Fruit fly (Drosophila melanogaster): ENCODE data around the gene He.

Gene He

DNA sequence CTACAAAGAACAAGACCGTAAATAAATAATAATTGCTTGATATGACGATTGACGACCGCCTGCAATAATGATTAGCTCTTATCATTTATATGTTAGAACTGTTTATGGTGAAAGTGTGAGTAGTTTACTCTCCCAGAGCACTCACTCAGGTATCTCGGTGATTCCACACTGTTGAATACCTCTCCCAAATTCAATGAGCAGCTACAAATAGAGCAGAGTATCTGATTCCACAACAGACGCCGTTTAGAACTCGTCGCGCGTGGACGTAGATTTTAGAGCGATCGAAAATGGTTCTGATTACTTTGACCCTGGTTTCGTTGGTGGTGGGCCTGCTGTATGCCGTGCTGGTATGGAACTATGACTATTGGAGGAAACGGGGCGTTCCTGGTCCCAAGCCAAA, 4.3 kb upstream of the He start, which contains the start of gene Cyp28a5 (continued):
- TF ChIP-seq CG4707 (GFP tag; optimal IDR thresholded peaks at IDR 0.05) (no peak), Ets65A (GFP tag) (no peak), ftz-f1 (GFP tag; optimal IDR thresholded peaks at IDR 0.05) (peak; percentile 43), ems (GFP tag; optimal IDR thresholded peaks at IDR 0.05) (no peak), CG17829 (tag; optimal IDR thresholded peaks at IDR 0.05) (no peak), Stat92E (GFP tag; optimal IDR thresholded peaks at IDR 0.05) (no peak), mirr (GFP tag; optimal IDR thresholded peaks at IDR 0.05) (peak; percentile 12), CG15479 (GFP tag; optimal IDR thresholded peaks at IDR 0.05) (no peak), chinmo (GFP tag; IDR thresholded peaks at IDR 0.05; ENCODE audit: partially characterized antibody) (peak; percentile 80; the same call in 1 of the 4 replicates), CG4617 (GFP tag; optimal IDR thresholded peaks at IDR 0.05; ENCODE audit: borderline replicate concordance) (no peak), Hr51 (GFP tag; optimal IDR thresholded peaks at IDR 0.05) (no peak), CG12769 (tag; optimal IDR thresholded peaks at IDR 0.05) (no peak), unc-4 (GFP tag; IDR thresholded peaks at IDR 0.05; ENCODE audit: partially characterized antibody) (no peak), Sox102F (GFP tag; optimal IDR thresholded peaks at IDR 0.05) (no peak), trem (tag; optimal IDR thresholded peaks at IDR 0.05) (no peak), nom (GFP tag; optimal IDR thresholded peaks at IDR 0.05) (no peak), Hand (GFP tag; optimal IDR thresholded peaks at IDR 0.05) (no peak), Jarid2 (GFP tag; optimal IDR thresholded peaks at IDR 0.05) (peak; percentile 66), CG7963 (GFP tag; IDR thresholded peaks at IDR 0.05; ENCODE audit: partially characterized antibody) (no peak), CG2712 (tag; optimal IDR thresholded peaks at IDR 0.05) (no peak), CG3726 (GFP tag; IDR thresholded peaks at IDR 0.05) (no peak), Lpt (GFP tag; optimal IDR thresholded peaks at IDR 0.05) (no peak)

DNA sequence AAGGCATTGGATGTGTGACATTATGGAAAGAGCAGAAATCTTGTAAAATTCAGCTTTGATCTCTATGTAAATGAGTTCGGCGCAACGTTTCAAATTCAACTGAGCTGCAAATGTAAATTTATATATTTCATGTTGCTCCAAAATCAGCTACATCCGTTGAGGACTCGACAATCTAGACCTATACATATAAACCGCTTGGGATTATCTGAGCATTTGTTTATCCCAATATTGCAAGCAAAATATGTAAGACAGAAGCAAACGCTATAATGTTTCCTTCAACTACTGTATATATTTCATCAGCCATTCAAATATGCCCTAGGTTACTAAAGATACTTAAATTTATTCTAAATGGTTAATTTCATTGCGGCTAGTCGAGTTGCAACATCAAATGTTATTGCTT, 3.9 kb upstream of the He start, which contains the start of gene NimC1:
NimC1 (minus strand) TSS at position 101 of the 400 bp plus-strand sequence.
- no peak for TF ChIP-seq Dfd (GFP tag; optimal IDR thresholded peaks at IDR 0.05)
- TF ChIP-seq pfk (GFP tag; optimal IDR thresholded peaks at IDR 0.05), result no peak
- TF ChIP-seq CG16813 (GFP tag; IDR thresholded peaks at IDR 0.05; ENCODE audit: partially characterized antibody), result no peak
- no peak for TF ChIP-seq CG9609 (GFP tag; optimal IDR thresholded peaks at IDR 0.05)
- TF ChIP-seq sens (GFP tag), result peak; percentile 50

DNA sequence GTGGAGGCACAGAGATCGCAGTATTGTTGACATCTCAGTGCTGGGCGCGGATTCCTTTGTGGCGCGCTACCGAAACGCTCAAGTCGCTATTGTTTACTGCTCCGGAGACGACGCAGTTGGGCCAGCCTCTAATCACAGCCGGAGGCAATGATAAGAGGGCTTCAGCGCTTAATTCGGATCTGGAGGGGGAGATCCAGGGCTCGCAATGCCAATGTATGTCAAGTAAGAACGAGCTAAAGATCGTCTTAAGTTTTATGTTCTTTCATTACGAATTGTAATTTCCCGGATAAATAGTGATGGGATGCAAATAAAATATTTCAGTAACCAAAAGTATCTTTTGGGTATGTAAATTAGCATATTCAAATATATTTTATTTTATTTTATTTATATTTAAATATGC, 2.9 kb downstream of the He start, which contains the start of the genes NimB4 and NimB5:
NimB4 (minus strand) TSS at position 101 of the 400 bp plus-strand sequence.
NimB5 (plus strand) TSS at position 302 of the 400 bp plus-strand sequence.
- TF ChIP-seq CG34376 (GFP tag; optimal IDR thresholded peaks at IDR 0.05) (peak; percentile 37), nerfin-1 (tag; optimal IDR thresholded peaks at IDR 0.05) (no peak), ro (GFP tag; IDR thresholded peaks at IDR 0.05) (no peak), CG16813 (GFP tag; IDR thresholded peaks at IDR 0.05; ENCODE audit: partially characterized antibody) (peak; percentile 31; the same call in 1 of the 3 replicates), D19B (GFP tag; optimal IDR thresholded peaks at IDR 0.05) (peak; percentile 76)

DNA sequence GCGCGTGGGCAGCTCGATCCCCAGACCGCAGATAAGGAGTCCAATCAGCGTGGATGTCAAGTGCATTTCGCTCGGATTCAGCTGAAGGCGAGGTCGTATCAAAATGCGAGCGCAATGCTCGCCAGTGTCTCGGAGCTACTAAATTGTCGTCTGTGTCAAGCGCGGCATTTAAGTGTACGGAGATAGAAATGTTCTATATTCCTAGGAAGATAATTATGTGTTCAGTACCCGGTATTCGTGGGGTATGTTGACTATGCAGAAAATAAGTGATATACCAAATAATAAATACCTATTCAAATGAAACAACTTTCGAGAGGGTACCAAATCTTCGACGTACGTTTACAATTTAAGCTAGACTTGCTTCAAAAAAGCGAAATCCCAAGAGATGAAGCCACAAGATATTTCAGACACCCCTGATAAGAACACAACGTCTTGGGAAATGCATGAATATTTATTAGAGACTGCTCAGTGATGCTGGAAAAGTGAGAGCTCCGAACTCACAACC, 4.8 kb downstream of the He start, which contains the start of gene NimB3:
NimB3 (minus strand) TSS at position 140 of the 505 bp plus-strand sequence.
- TF ChIP-seq Atf3 (GFP tag; optimal IDR thresholded peaks at IDR 0.05) (no peak), CG3163 (GFP tag; optimal IDR thresholded peaks at IDR 0.05) (no peak), nerfin-1 (tag; optimal IDR thresholded peaks at IDR 0.05) (no peak), CG10543 (GFP tag; optimal IDR thresholded peaks at IDR 0.05) (no peak), Hey (tag; optimal IDR thresholded peaks at IDR 0.05) (no peak), lola (GFP tag; optimal IDR thresholded peaks at IDR 0.05) (no peak), Mrtf (GFP tag; IDR thresholded peaks at IDR 0.05) (no peak), D19A (tag; optimal IDR thresholded peaks at IDR 0.05) (peak; percentile 24), CG17802 (tag; optimal IDR thresholded peaks at IDR 0.05) (no peak), Drgx (GFP tag; IDR thresholded peaks at IDR 0.05) (0 out of 2 replicates have a peak, but pooled peaks have one; percentile 14), CrebB (tag; optimal IDR thresholded peaks at IDR 0.05) (no peak), Blimp-1 (GFP tag; optimal IDR thresholded peaks at IDR 0.05) (peak; percentile 15), Fer2 (tag; optimal IDR thresholded peaks at IDR 0.05) (no peak), CG4707 (GFP tag; optimal IDR thresholded peaks at IDR 0.05) (no peak), disco-r (GFP tag; optimal IDR thresholded peaks at IDR 0.05) (no peak), bcd (GFP tag; optimal IDR thresholded peaks at IDR 0.05) (no peak), D19B (GFP tag; optimal IDR thresholded peaks at IDR 0.05) (peak; percentile 51)

Data from whole organism, embryonic.